Worm (Caenorhabditis elegans): ENCODE data around the gene F29B9.11.

Gene F29B9.11

ce11 chrIV:4688221-4688620 is 28.2 kb upstream of the F29B9.11 start, which contains the start of gene bus-4:
Gene bus-4 (plus strand): TSS chrIV:4688269.
- TF ChIP-seq sup-37 (GFP tag; optimal IDR thresholded peaks at IDR 0.05), result no peak
- peak; percentile 92 for TF ChIP-seq blmp-1 (tag; optimal IDR thresholded peaks at IDR 0.05)
- no peak for TF ChIP-seq hlh-17 (GFP tag; optimal IDR thresholded peaks at IDR 0.05; ENCODE audit: borderline replicate concordance)
- TF ChIP-seq efl-1 (optimal IDR thresholded peaks at IDR 0.05), result no peak
- no peak for TF ChIP-seq efl-1 (GFP tag; optimal IDR thresholded peaks at IDR 0.05 in 1 of 2)
- TF ChIP-seq pag-3 (tag; optimal IDR thresholded peaks at IDR 0.05; ENCODE audit: borderline replicate concordance, insufficient read depth), result no peak

ce11 chrIV:4686898-4687297 is 26.9 kb upstream of the F29B9.11 start:
- TF ChIP-seq irx-1 (tag; optimal IDR thresholded peaks at IDR 0.05) (no peak), skn-1 (tag; optimal IDR thresholded peaks at IDR 0.05) (no peak), unc-62 (GFP tag; optimal IDR thresholded peaks at IDR 0.05) (no peak), ceh-90 (tag; optimal IDR thresholded peaks at IDR 0.05) (no peak), alr-1 (tag; optimal IDR thresholded peaks at IDR 0.05; ENCODE audit: borderline replicate concordance) (no peak), C34B4.2 (tag; optimal IDR thresholded peaks at IDR 0.05) (no peak), mdl-1 (tag; optimal IDR thresholded peaks at IDR 0.05) (no peak), nhr-76 (tag; optimal IDR thresholded peaks at IDR 0.05) (no peak), nhr-77 (tag; optimal IDR thresholded peaks at IDR 0.05) (no peak), hpl-2 (GFP tag; optimal IDR thresholded peaks at IDR 0.05) (no peak), mab-9 (GFP tag; IDR thresholded peaks at IDR 0.05) (no peak), lin-39 (tag; optimal IDR thresholded peaks at IDR 0.05) (no peak), pax-3 (tag; optimal IDR thresholded peaks at IDR 0.05) (no peak), tbx-2 (tag; optimal IDR thresholded peaks at IDR 0.05) (no peak), fkh-10 (GFP tag; optimal IDR thresholded peaks at IDR 0.05) (no peak), ceh-8 (GFP tag; optimal IDR thresholded peaks at IDR 0.05) (no peak), lin-15B (tag; optimal IDR thresholded peaks at IDR 0.05) (no peak), nhr-90 (tag; optimal IDR thresholded peaks at IDR 0.05; ENCODE audit: poor library complexity) (no peak), ama-1 (optimal IDR thresholded peaks at IDR 0.05) (no peak)

ce11 chrIV:4686291-4686830 is 26.4 kb upstream of the F29B9.11 start:
- TF ChIP-seq skn-1 (tag; optimal IDR thresholded peaks at IDR 0.05) (no peak), hpl-2 (GFP tag; optimal IDR thresholded peaks at IDR 0.05) (no peak), xbp-1 (tag; optimal IDR thresholded peaks at IDR 0.05) (peak; percentile 62)

- TF ChIP-seq dsc-1 (tag; optimal IDR thresholded peaks at IDR 0.05) (no peak), nhr-85 (tag) (peak; percentile 30)
These were observed 23.1 kb upstream of the F29B9.11 start for ce11 chrIV:4683149-4683548.

DNA sequence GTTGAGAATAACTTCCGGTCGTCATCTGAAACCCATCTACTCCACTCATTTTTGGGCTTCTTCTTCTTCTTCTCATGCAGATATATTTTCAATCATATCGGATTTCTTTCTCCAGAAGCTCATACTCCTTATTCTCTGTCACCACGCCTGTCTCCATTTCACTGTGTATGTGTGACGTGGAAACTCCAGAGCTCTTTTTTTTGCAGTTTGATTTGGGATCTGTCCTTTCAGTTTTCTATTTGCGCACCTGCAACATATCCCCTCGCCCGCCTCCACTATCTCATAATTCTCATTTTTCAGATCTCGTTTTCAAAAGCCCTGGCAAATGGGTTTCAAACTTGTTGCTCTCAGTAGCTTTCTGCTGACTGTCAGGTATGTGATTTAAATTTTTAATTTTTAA is 18.7 kb upstream of the F29B9.11 start, which contains the start of gene kin-36:
Gene kin-36 (plus strand): TSS at position 301 of the 400 bp plus-strand sequence.
- TF ChIP-seq nhr-85 (tag) (peak; percentile 51), mep-1 (tag; optimal IDR thresholded peaks at IDR 0.05) (no peak), nhr-19 (GFP tag; conservative IDR thresholded peaks at IDR 0.05) (no peak), lin-13 (GFP tag; optimal IDR thresholded peaks at IDR 0.05) (no peak), dsc-1 (tag; optimal IDR thresholded peaks at IDR 0.05) (no peak), nhr-12 (tag; optimal IDR thresholded peaks at IDR 0.05) (no peak), snpc-4 (tag; optimal IDR thresholded peaks at IDR 0.05) (no peak), alr-1 (tag; optimal IDR thresholded peaks at IDR 0.05; ENCODE audit: borderline replicate concordance) (no peak)

ce11 chrIV:4674322-4674721 is 14.3 kb upstream of the F29B9.11 start:
- TF ChIP-seq blmp-1 (tag; optimal IDR thresholded peaks at IDR 0.05) (no peak), lin-15B (tag; optimal IDR thresholded peaks at IDR 0.05) (no peak), sptf-1 (tag; optimal IDR thresholded peaks at IDR 0.05) (no peak), grh-1 (GFP tag; IDR thresholded peaks at IDR 0.05) (no peak), ceh-82 (tag; optimal IDR thresholded peaks at IDR 0.05) (no peak), irx-1 (tag; optimal IDR thresholded peaks at IDR 0.05) (no peak)

Measured in whole organism, L1 larva.